Worm (Caenorhabditis elegans): ENCODE data around the gene srh-36.

DNA sequence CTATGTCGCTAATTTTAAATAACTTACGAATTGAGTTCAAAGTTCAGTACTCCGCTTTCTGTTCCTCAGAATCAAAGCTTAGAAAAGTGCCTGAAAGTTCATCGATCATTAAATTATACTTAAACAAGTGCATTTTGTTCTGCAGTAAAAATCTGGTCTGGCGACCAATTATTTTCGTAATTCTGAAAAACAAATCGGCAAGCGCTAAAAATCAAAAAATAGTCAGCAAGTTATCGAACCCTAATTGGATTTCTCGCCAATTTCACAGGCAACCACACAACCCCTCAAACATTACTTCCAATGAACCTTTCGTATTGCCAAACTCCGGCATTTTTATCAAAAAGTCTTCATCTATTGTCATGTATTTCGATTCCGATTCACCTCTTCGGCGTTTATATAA, 41.6 kb upstream of the srh-36 start, which contains the start of gene srh-272:
- TF ChIP-seq flt-1 (GFP tag; IDR thresholded peaks at IDR 0.05) (no peak), ref-1 (GFP tag; conservative IDR thresholded peaks at IDR 0.05) (no peak), klf-2 (GFP tag; conservative IDR thresholded peaks at IDR 0.05) (no peak), T22C8.4 (GFP tag; IDR thresholded peaks at IDR 0.05) (no peak), cog-1 (tag; optimal IDR thresholded peaks at IDR 0.05) (no peak), ztf-29 (GFP tag; IDR thresholded peaks at IDR 0.05) (no peak), tab-1 (GFP tag; IDR thresholded peaks at IDR 0.05) (no peak), ztf-23 (GFP tag; IDR thresholded peaks at IDR 0.05) (no peak), med-1 (GFP tag; optimal IDR thresholded peaks at IDR 0.05; ENCODE audit: insufficient read depth) (no peak)
